Fruit fly (Drosophila melanogaster): ENCODE measurements around the gene Alp12.

- TF ChIP-seq CG8478 (optimal IDR thresholded peaks at IDR 0.05) (no peak), CTCF (optimal IDR thresholded peaks at IDR 0.05) (no peak)
Measured at dm6 chr2L:19440285-19440684, 16.4 kb downstream of the Alp12 start.
